Fruit fly (Drosophila melanogaster) whole organism, prepupa: Measurements from ENCODE around the gene Scgalpha.

Experiments used
- Blimp-1 ChIP-seq: fragments of 200-800 bp; sonication (Bioruptor generic); optimal IDR thresholded peaks from 3 replicates; lab custom pipeline; 2017; ENCODE audit warnings: missing biosample characterization, missing genetic modification characterization, mild to moderate bottlenecking, moderate library complexity, missing genetic modification reagents
- CG10631 ChIP-seq: fragments of 200-800 bp; sonication (Bioruptor generic); optimal IDR thresholded peaks from 2 replicates; lab custom pipeline; 2016; ENCODE audit warnings: missing biosample characterization, missing genetic modification characterization
- CG10669 ChIP-seq: fragments of 200-800 bp; sonication (Bioruptor generic); optimal IDR thresholded peaks from 3 replicates; lab custom pipeline; 2018; ENCODE audit warnings: missing biosample characterization, mild to moderate bottlenecking, missing genetic modification characterization, moderate library complexity
- CG11294 ChIP-seq: fragments of 200-800 bp; sonication (Bioruptor generic); IDR thresholded peaks from 2 replicates; pipeline ENCODE4 v1.3.6; 2022; ENCODE audit warnings: missing biosample characterization, missing genetic modification characterization
- CG11762 ChIP-seq: fragments of 200-800 bp; sonication (Bioruptor generic); optimal IDR thresholded peaks from 3 replicates; lab custom pipeline; 2016; ENCODE audit warnings: missing biosample characterization, missing genetic modification characterization; ENCODE audit not compliant: insufficient read depth
- CG15336 ChIP-seq: fragments of 200-800 bp; sonication (Bioruptor generic); IDR thresholded peaks from 2 replicates; pipeline ENCODE4 v1.3.6; 2022; ENCODE audit warnings: missing biosample characterization, missing genetic modification characterization
- CG1621 ChIP-seq: fragments of 200-800 bp; sonication (Bioruptor generic); optimal IDR thresholded peaks from 3 replicates; lab custom pipeline; 2018; ENCODE audit warnings: missing biosample characterization, mild to moderate bottlenecking, missing genetic modification characterization
- CG16779 ChIP-seq: fragments of 200-800 bp; sonication (Bioruptor generic); optimal IDR thresholded peaks from 3 replicates; lab custom pipeline; 2017; ENCODE audit warnings: missing biosample characterization, mild to moderate bottlenecking, missing genetic modification characterization
- CG31627 ChIP-seq: fragments of 200-800 bp; sonication (Bioruptor generic); optimal IDR thresholded peaks from 3 replicates; lab custom pipeline; 2016; ENCODE audit warnings: missing biosample characterization, missing genetic modification characterization
- CG34406 ChIP-seq: fragments of 200-800 bp; sonication (Bioruptor generic); optimal IDR thresholded peaks from 3 replicates; lab custom pipeline; 2016; ENCODE audit warnings: missing biosample characterization, missing genetic modification characterization
- CG3919 ChIP-seq: fragments of 200-800 bp; sonication (Bioruptor generic); optimal IDR thresholded peaks from 3 replicates; lab custom pipeline; 2016; ENCODE audit warnings: missing biosample characterization, missing genetic modification characterization
- CG4318 ChIP-seq: fragments of 200-800 bp; sonication (Bioruptor generic); optimal IDR thresholded peaks from 3 replicates; lab custom pipeline; 2017; ENCODE audit warnings: missing biosample characterization, mild to moderate bottlenecking, missing genetic modification characterization
- CG6276 ChIP-seq: fragments of 200-800 bp; sonication (Bioruptor generic); optimal IDR thresholded peaks from 2 replicates; lab custom pipeline; 2017; ENCODE audit warnings: missing biosample characterization, mild to moderate bottlenecking, missing genetic modification characterization
- CG6792 ChIP-seq: fragments of 200-800 bp; sonication (Bioruptor generic); optimal IDR thresholded peaks from 3 replicates; lab custom pipeline; 2016; ENCODE audit warnings: missing biosample characterization, missing genetic modification characterization
- CG7368 ChIP-seq: fragments of 200-800 bp; sonication (Bioruptor generic); optimal IDR thresholded peaks from 3 replicates; lab custom pipeline; 2016; ENCODE audit warnings: missing biosample characterization, missing genetic modification characterization
- CG8119 ChIP-seq: fragments of 200-800 bp; sonication (Bioruptor generic); IDR thresholded peaks from 3 replicates; pipeline ENCODE4 v1.3.6; 2022; ENCODE audit warnings: missing biosample characterization, missing genetic modification characterization
- CG8632 ChIP-seq: fragments of 200-800 bp; sonication (Bioruptor generic); optimal IDR thresholded peaks from 3 replicates; lab custom pipeline; 2016; ENCODE audit warnings: missing biosample characterization, missing genetic modification characterization
- CG9139 ChIP-seq: fragments of 200-800 bp; sonication (Bioruptor generic); optimal IDR thresholded peaks from 3 replicates; lab custom pipeline; 2017; ENCODE audit warnings: missing biosample characterization, mild to moderate bottlenecking, missing genetic modification characterization
- Eip75B ChIP-seq: fragments of 200-800 bp; sonication (Bioruptor generic); optimal IDR thresholded peaks from 3 replicates; lab custom pipeline; 2016; ENCODE audit warnings: missing biosample characterization, missing genetic modification characterization
- Eip93F ChIP-seq: fragments of 200-800 bp; sonication (Bioruptor generic); optimal IDR thresholded peaks from 2 replicates; lab custom pipeline; 2016; ENCODE audit warnings: missing biosample characterization, mild to moderate bottlenecking, missing genetic modification characterization
- Ets21C ChIP-seq: fragments of 200-800 bp; sonication (Bioruptor generic); optimal IDR thresholded peaks from 3 replicates; lab custom pipeline; 2016; ENCODE audit warnings: missing biosample characterization, missing genetic modification characterization
- Ets96B ChIP-seq: fragments of 200-800 bp; optimal IDR thresholded peaks from 2 replicates; lab custom pipeline; 2019; ENCODE audit warnings: missing biosample characterization, mild to moderate bottlenecking, missing genetic modification characterization, moderate library complexity
- Gug ChIP-seq: fragments of 200-800 bp; sonication (Bioruptor generic); IDR thresholded peaks from 2 replicates; pipeline ENCODE4 v1.3.6; 2022; ENCODE audit warnings: missing biosample characterization, missing genetic modification characterization
- Hr4 ChIP-seq: fragments of 200-800 bp; sonication (Bioruptor generic); optimal IDR thresholded peaks from 3 replicates; lab custom pipeline; 2016; ENCODE audit warnings: missing biosample characterization, missing genetic modification characterization
- Lpt ChIP-seq: fragments of 200-800 bp; sonication (Bioruptor generic); optimal IDR thresholded peaks from 3 replicates; lab custom pipeline; 2016; ENCODE audit warnings: missing biosample characterization, missing genetic modification characterization
- Met ChIP-seq: fragments of 200-800 bp; sonication (Bioruptor generic); optimal IDR thresholded peaks from 3 replicates; lab custom pipeline; 2016; ENCODE audit warnings: missing biosample characterization, missing genetic modification characterization
- OdsH ChIP-seq: fragments of 200-800 bp; sonication (Bioruptor generic); optimal IDR thresholded peaks from 3 replicates; lab custom pipeline; 2016; ENCODE audit warnings: missing biosample characterization, missing genetic modification characterization
- Sox102F ChIP-seq: fragments of 200-800 bp; sonication (Bioruptor generic); optimal IDR thresholded peaks from 2 replicates; lab custom pipeline; 2016; ENCODE audit warnings: missing biosample characterization, mild to moderate bottlenecking, missing genetic modification characterization
- Sox14 ChIP-seq: fragments of 200-800 bp; sonication (Bioruptor generic); optimal IDR thresholded peaks from 3 replicates; lab custom pipeline; 2016; ENCODE audit warnings: missing biosample characterization, missing genetic modification characterization
- achi ChIP-seq: fragments of 200-800 bp; sonication (Bioruptor generic); optimal IDR thresholded peaks from 3 replicates; lab custom pipeline; 2016; ENCODE audit warnings: missing biosample characterization, missing genetic modification characterization
- acj6 ChIP-seq: fragments of 200-800 bp; sonication (Bioruptor generic); optimal IDR thresholded peaks from 3 replicates; lab custom pipeline; 2016; ENCODE audit warnings: missing biosample characterization, missing genetic modification characterization
- cyc ChIP-seq: fragments of 200-800 bp; sonication (Bioruptor generic); optimal IDR thresholded peaks from 3 replicates; lab custom pipeline; 2016; ENCODE audit warnings: missing biosample characterization, missing genetic modification characterization
- dac ChIP-seq: fragments of 200-800 bp; sonication (Bioruptor generic); optimal IDR thresholded peaks from 2 replicates; lab custom pipeline; 2017; ENCODE audit warnings: missing biosample characterization, mild to moderate bottlenecking, missing genetic modification characterization
- dsx ChIP-seq: fragments of 200-800 bp; optimal IDR thresholded peaks from 3 replicates; lab custom pipeline; 2019; ENCODE audit warnings: missing biosample characterization, mild to moderate bottlenecking, missing genetic modification characterization, moderate library complexity; ENCODE audit not compliant: poor library complexity, severe bottlenecking
- eg ChIP-seq: fragments of 200-800 bp; sonication (Bioruptor generic); IDR thresholded peaks from 3 replicates; pipeline ENCODE4 v1.3.6; 2022; ENCODE audit warnings: missing biosample characterization, missing genetic modification characterization
- esn ChIP-seq: fragments of 200-800 bp; sonication (Bioruptor generic); optimal IDR thresholded peaks from 2 replicates; lab custom pipeline; 2016; ENCODE audit warnings: missing biosample characterization, mild to moderate bottlenecking, missing genetic modification characterization, moderate library complexity
- fd59A ChIP-seq: fragments of 200-800 bp; sonication (Bioruptor generic); optimal IDR thresholded peaks from 2 replicates; lab custom pipeline; 2017; ENCODE audit warnings: missing biosample characterization, mild to moderate bottlenecking, missing genetic modification characterization, missing genetic modification reagents
- fd85E ChIP-seq: fragments of 200-800 bp; sonication (Bioruptor generic); optimal IDR thresholded peaks from 3 replicates; lab custom pipeline; 2016; ENCODE audit warnings: missing biosample characterization, missing genetic modification characterization
- net ChIP-seq: fragments of 200-800 bp; sonication (Bioruptor generic); optimal IDR thresholded peaks from 3 replicates; lab custom pipeline; 2016; ENCODE audit warnings: missing biosample characterization, missing genetic modification characterization
- pdm3 ChIP-seq: fragments of 200-800 bp; sonication (Bioruptor generic); optimal IDR thresholded peaks from 3 replicates; lab custom pipeline; 2016; ENCODE audit warnings: missing biosample characterization, missing genetic modification characterization
- salr ChIP-seq, 2 experiments: fragments of 200-800 bp; sonication (Bioruptor generic); optimal IDR thresholded peaks; 3 replicates each; lab custom pipeline; 2016 to 2018; ENCODE audit warnings: missing biosample characterization in 2 of 2, missing genetic modification characterization in 2 of 2, mild to moderate bottlenecking in 1 of 2
- spab ChIP-seq: fragments of 200-800 bp; sonication (Bioruptor generic); optimal IDR thresholded peaks from 2 replicates; lab custom pipeline; 2017; ENCODE audit warnings: missing biosample characterization, mild to moderate bottlenecking, missing genetic modification characterization, missing genetic modification reagents
- ss ChIP-seq, 2 experiments: fragments of 200-800 bp; sonication (Bioruptor generic); optimal IDR thresholded peaks; 2 replicates in 1 of 2; 3 replicates in 1 of 2; lab custom pipeline; 2017 to 2018; ENCODE audit warnings: mild to moderate bottlenecking in 2 of 2, missing biosample characterization in 2 of 2, missing genetic modification characterization in 2 of 2, moderate library complexity in 1 of 2
- svp ChIP-seq: fragments of 200-800 bp; sonication (Bioruptor generic); peaks from one replicate; lab custom pipeline; 2016; ENCODE audit warnings: missing biosample characterization, missing genetic modification characterization
- topi ChIP-seq: fragments of 200-800 bp; sonication (Bioruptor generic); optimal IDR thresholded peaks from 3 replicates; lab custom pipeline; 2016; ENCODE audit warnings: missing biosample characterization, missing genetic modification characterization
- vri ChIP-seq: fragments of 200-800 bp; sonication (Bioruptor generic); optimal IDR thresholded peaks from 3 replicates; lab custom pipeline; 2016; ENCODE audit warnings: missing biosample characterization, mild to moderate bottlenecking, missing genetic modification characterization

Scgalpha gene

dm6 chr2L:8290653-8291233, 12.5 kb upstream of the Scgalpha start (continued):
- TF ChIP-seq net (GFP tag; lab: Kevin White, UChicago) (peak; percentile 82), CG1621 (tag; lab: Kevin White, UChicago) (peak; percentile 74), spab (GFP tag; lab: Kevin White, UChicago) (peak; percentile 74), pdm3 (GFP tag; lab: Kevin White, UChicago) (peak; percentile 80), fd85E (peak; percentile 6), topi (GFP tag; lab: Kevin White, UChicago) (peak; percentile 88), Eip75B (GFP tag; lab: Kevin White, UChicago) (peak; percentile 88), CG9139 (peak; percentile 74), CG3919 (GFP tag; lab: Kevin White, UChicago) (peak; percentile 90), achi (GFP tag; lab: Kevin White, UChicago) (peak; percentile 86), Eip93F (peak; percentile 85), ss (GFP tag; optimal IDR thresholded peaks at IDR 0.05; lab: Kevin White, UChicago) (peak; percentile 86 to 87), Hr4 (GFP tag; lab: Kevin White, UChicago) (peak; percentile 85), acj6 (GFP tag; lab: Kevin White, UChicago) (peak; percentile 86), dac (no peak), CG8632 (GFP tag; lab: Kevin White, UChicago) (peak; percentile 70), Sox14 (GFP tag; lab: Kevin White, UChicago) (peak; percentile 82), CG8119 (GFP tag; lab: Robert Waterston, UW) (peak; percentile 75), svp (GFP tag; lab: Kevin White, UChicago) (peak; percentile 97), Met (GFP tag; lab: Kevin White, UChicago) (peak; percentile 91), esn (GFP tag; lab: Kevin White, UChicago) (peak; percentile 90), cyc (peak; percentile 87), fd59A (GFP tag; lab: Kevin White, UChicago) (peak; percentile 79), CG10631 (GFP tag; lab: Kevin White, UChicago) (peak; percentile 75), OdsH (GFP tag; lab: Kevin White, UChicago) (peak; percentile 83), Ets21C (GFP tag; lab: Kevin White, UChicago) (peak; percentile 79), Blimp-1 (GFP tag; lab: Kevin White, UChicago) (peak; percentile 66), CG7368 (peak; percentile 73), CG11294 (GFP tag; lab: Robert Waterston, UW) (peak; percentile 68), vri (peak; percentile 77), CG6276 (GFP tag; lab: Kevin White, UChicago) (peak; percentile 72)

dm6 chr2L:8292159-8292887, 10.9 kb upstream of the Scgalpha start:
- TF ChIP-seq pdm3 (GFP tag; lab: Kevin White, UChicago) (peak; percentile 78), CG11762 (GFP tag; lab: Kevin White, UChicago) (peak; percentile 48), CG15336 (GFP tag; lab: Robert Waterston, UW) (peak; percentile 95), dsx (no peak), CG8119 (GFP tag; lab: Robert Waterston, UW) (peak; percentile 95), CG16779 (peak; percentile 39), fd85E (no peak), CG9139 (no peak), net (GFP tag; lab: Kevin White, UChicago) (peak; percentile 58), CG31627 (GFP tag; lab: Kevin White, UChicago) (peak; percentile 46), Eip75B (GFP tag; lab: Kevin White, UChicago) (peak; percentile 74), cyc (peak; percentile 32), eg (GFP tag; lab: Robert Waterston, UW) (peak; percentile 95), CG34406 (GFP tag; lab: Kevin White, UChicago) (peak; percentile 37), Ets96B (tag; lab: Kevin White, UChicago) (peak; percentile 46), ss (GFP tag; optimal IDR thresholded peaks at IDR 0.05; lab: Kevin White, UChicago) (peak in 1 of 2 experiments; percentile 33), OdsH (GFP tag; lab: Kevin White, UChicago) (peak; percentile 74), CG3919 (GFP tag; lab: Kevin White, UChicago) (peak; percentile 50), topi (GFP tag; lab: Kevin White, UChicago) (peak; percentile 56), CG10631 (GFP tag; lab: Kevin White, UChicago) (peak; percentile 57), Gug (GFP tag; lab: Robert Waterston, UW) (peak; percentile 86), CG11294 (GFP tag; lab: Robert Waterston, UW) (peak; percentile 75), CG6792 (peak; percentile 39), CG10669 (peak; percentile 57), salr (GFP tag; optimal IDR thresholded peaks at IDR 0.05; lab: Kevin White, UChicago) (peak in 1 of 2 experiments; percentile 56), Sox102F (GFP tag; lab: Kevin White, UChicago) (peak; percentile 55), CG4318 (peak; percentile 69), Ets21C (GFP tag; lab: Kevin White, UChicago) (peak; percentile 11), Lpt (GFP tag; lab: Kevin White, UChicago) (peak; percentile 80)
